Worm (Caenorhabditis elegans) whole organism, L2 larva: ENCODE data around the gene T07A9.15.
A peak's percentile ranks its signal among the peaks of the same experiment; 100 is the strongest.

Experiments used
- C34F6.9 ChIP-seq: fragments of 150-350 bp; optimal IDR thresholded peaks from 2 replicates; lab custom pipeline; 2014; ENCODE audit warnings: missing biosample characterization, missing genetic modification characterization
- ceh-16 ChIP-seq: fragments of 150-350 bp; optimal IDR thresholded peaks from 2 replicates; lab custom pipeline; 2014; ENCODE audit warnings: missing biosample characterization, missing genetic modification characterization
- nhr-77 ChIP-seq: fragments of 150-350 bp; optimal IDR thresholded peaks from 2 replicates; lab custom pipeline; 2014; ENCODE audit warnings: missing biosample characterization, missing genetic modification characterization

ce11 chrIV:366406-366805, 26.9 kb downstream of the T07A9.15 start:
- TF ChIP-seq nhr-77 (tag; lab: Kevin White, UChicago): no peak
- TF ChIP-seq C34F6.9 (tag; lab: Kevin White, UChicago): peak; percentile 76
- no peak for TF ChIP-seq ceh-16
